Fruit fly (Drosophila melanogaster): Measurements from ENCODE around the gene gdl-ORF39.
A peak's percentile ranks its signal among the peaks of the same experiment; 100 is the strongest.

Gene gdl-ORF39

dm6 chr3L:15533402-15534129 is 24.3 kb downstream of the gdl-ORF39 start (continued):
- TF ChIP-seq aop (GFP tag; IDR thresholded peaks at IDR 0.05), result no peak
- no peak for TF ChIP-seq Ravus (GFP tag; IDR thresholded peaks at IDR 0.05)
- TF ChIP-seq CG9817 (tag; optimal IDR thresholded peaks at IDR 0.05), result peak; percentile 28
- peak; percentile 11 for TF ChIP-seq CG17568 (GFP tag; optimal IDR thresholded peaks at IDR 0.05)
- peak; percentile 25 for TF ChIP-seq CG15601 (tag; optimal IDR thresholded peaks at IDR 0.05)
- TF ChIP-seq toy (GFP tag; IDR thresholded peaks at IDR 0.05), result 0 out of 2 replicates have a peak, but pooled peaks have one; percentile 17
- peak; percentile 87 for TF ChIP-seq lbe (GFP tag; optimal IDR thresholded peaks at IDR 0.05)
- peak; percentile 32 for TF ChIP-seq CG2875 (GFP tag; optimal IDR thresholded peaks at IDR 0.05)
- TF ChIP-seq fru (optimal IDR thresholded peaks at IDR 0.05), result no peak
- no peak for TF ChIP-seq Atf3 (GFP tag; optimal IDR thresholded peaks at IDR 0.05)
- TF ChIP-seq Spps (tag; optimal IDR thresholded peaks at IDR 0.05), result peak; percentile 34
- 0 out of 3 replicates have a peak, but pooled peaks have one; percentile 6 for TF ChIP-seq CG11093 (GFP tag; IDR thresholded peaks at IDR 0.05)
- no peak for TF ChIP-seq pan (optimal IDR thresholded peaks at IDR 0.05)
- peak in 1 of 2 experiments; percentile 22 for TF ChIP-seq pan (GFP tag; optimal IDR thresholded peaks at IDR 0.05 in 1 of 2, IDR thresholded peaks at IDR 0.05 in 1 of 2)
- peak; percentile 5 for TF ChIP-seq HmgZ (tag; optimal IDR thresholded peaks at IDR 0.05)
- TF ChIP-seq CG12236 (GFP tag; optimal IDR thresholded peaks at IDR 0.05), result peak; percentile 35
- no peak for TF ChIP-seq CG1602 (GFP tag; optimal IDR thresholded peaks at IDR 0.05)
- TF ChIP-seq CG43689 (GFP tag; IDR thresholded peaks at IDR 0.05), result no peak
- peak in 1 of 2 experiments; percentile 93 for TF ChIP-seq eve (GFP tag; optimal IDR thresholded peaks at IDR 0.05)
- TF ChIP-seq CG10431 (GFP tag; optimal IDR thresholded peaks at IDR 0.05), result peak; percentile 74
- TF ChIP-seq cwo (GFP tag; optimal IDR thresholded peaks at IDR 0.05), result peak; percentile 5
- TF ChIP-seq CG32767 (GFP tag; IDR thresholded peaks at IDR 0.05), result 0 out of 2 replicates have a peak, but pooled peaks have one; percentile 48
- TF ChIP-seq HHEX (GFP tag; optimal IDR thresholded peaks at IDR 0.05), result peak; percentile 40
- TF ChIP-seq chif (GFP tag; optimal IDR thresholded peaks at IDR 0.05), result peak in 1 of 2 experiments; percentile 34
- TF ChIP-seq CG10959 (GFP tag; IDR thresholded peaks at IDR 0.05), result no peak
- TF ChIP-seq Usf (GFP tag; optimal IDR thresholded peaks at IDR 0.05), result no peak
- TF ChIP-seq fu2 (GFP tag; optimal IDR thresholded peaks at IDR 0.05), result no peak
- TF ChIP-seq CG4707 (GFP tag; optimal IDR thresholded peaks at IDR 0.05), result peak; percentile 24
- TF ChIP-seq Dbx (GFP tag; IDR thresholded peaks at IDR 0.05), result no peak; the same call in 2 of the 3 replicates
- peak; percentile 62 for TF ChIP-seq abd-A (tag; optimal IDR thresholded peaks at IDR 0.05)
- TF ChIP-seq oc (tag; optimal IDR thresholded peaks at IDR 0.05), result peak; percentile 66
- TF ChIP-seq fd96Cb (tag; optimal IDR thresholded peaks at IDR 0.05), result peak; percentile 47
- TF ChIP-seq NfI (GFP tag; optimal IDR thresholded peaks at IDR 0.05), result peak; percentile 36
- 0 out of 2 replicates have a peak, but pooled peaks have one; percentile 4 for TF ChIP-seq CG32772 (GFP tag; IDR thresholded peaks at IDR 0.05)
- TF ChIP-seq Vsx1 (GFP tag; optimal IDR thresholded peaks at IDR 0.05), result no peak
- peak; percentile 20; the same call in 1 of the 3 replicates for TF ChIP-seq zfh1 (GFP tag; IDR thresholded peaks at IDR 0.05)
- TF ChIP-seq Rfx (GFP tag; IDR thresholded peaks at IDR 0.05), result peak; percentile 43
- peak; percentile 26 for TF ChIP-seq CG7839 (tag; optimal IDR thresholded peaks at IDR 0.05)
- no peak for TF ChIP-seq jumu (GFP tag; optimal IDR thresholded peaks at IDR 0.05)
- TF ChIP-seq Abd-B (GFP tag; optimal IDR thresholded peaks at IDR 0.05), result peak; percentile 13
- no peak for TF ChIP-seq CG10565 (GFP tag; optimal IDR thresholded peaks at IDR 0.05)
- TF ChIP-seq CG10654 (GFP tag; optimal IDR thresholded peaks at IDR 0.05), result no peak
- TF ChIP-seq CG18599 (GFP tag; optimal IDR thresholded peaks at IDR 0.05), result peak; percentile 35
- no peak; the same call in 1 of the 2 replicates for TF ChIP-seq CG32532 (GFP tag; IDR thresholded peaks at IDR 0.05)
- no peak for TF ChIP-seq Neu2 (GFP tag; optimal IDR thresholded peaks at IDR 0.05; ENCODE audit: borderline replicate concordance)
- TF ChIP-seq CG17359 (tag; optimal IDR thresholded peaks at IDR 0.05), result peak; percentile 57
- no peak for TF ChIP-seq CG6175 (GFP tag; IDR thresholded peaks at IDR 0.05)
- no peak for TF ChIP-seq dimm (GFP tag; IDR thresholded peaks at IDR 0.05)
- TF ChIP-seq wdn (GFP tag; IDR thresholded peaks at IDR 0.05), result no peak
- no peak for TF ChIP-seq CG8765 (GFP tag; IDR thresholded peaks at IDR 0.05)

Measured in whole organism, embryonic.